Fruit fly (Drosophila melanogaster): ENCODE measurements around the gene Cad87A.

Cad87A gene

dm6 chr3R:11882506-11882953 lies 66.4 kb downstream of the Cad87A start, which contains the start of the genes CG6962 and CG31368 (continued):
- TF ChIP-seq CG2116 (GFP tag; optimal IDR thresholded peaks at IDR 0.05) (peak; percentile 78), B-H2 (GFP tag; optimal IDR thresholded peaks at IDR 0.05) (peak; percentile 81), ranshi (GFP tag; IDR thresholded peaks at IDR 0.05) (peak; percentile 77), jing (GFP tag; optimal IDR thresholded peaks at IDR 0.05) (peak; percentile 60), cas (GFP tag; IDR thresholded peaks at IDR 0.05) (0 out of 2 replicates have a peak, but pooled peaks have one; percentile 46), tap (tag; optimal IDR thresholded peaks at IDR 0.05) (no peak), CG9797 (GFP tag; optimal IDR thresholded peaks at IDR 0.05) (peak; percentile 93), Sox102F (GFP tag; optimal IDR thresholded peaks at IDR 0.05) (peak; percentile 88), Awh (GFP tag; IDR thresholded peaks at IDR 0.05) (peak; percentile 58; the same call in 1 of the 2 replicates), ERR (GFP tag; optimal IDR thresholded peaks at IDR 0.05) (no peak), H15 (GFP tag; IDR thresholded peaks at IDR 0.05) (peak; percentile 75), CG16863 (GFP tag; optimal IDR thresholded peaks at IDR 0.05) (peak; percentile 36), repo (GFP tag; optimal IDR thresholded peaks at IDR 0.05) (peak; percentile 49), Nf-YC (tag; optimal IDR thresholded peaks at IDR 0.05) (no peak), bcd (GFP tag; optimal IDR thresholded peaks at IDR 0.05) (peak; percentile 88), dmrt99B (tag; optimal IDR thresholded peaks at IDR 0.05) (peak; percentile 76), CG10431 (GFP tag; optimal IDR thresholded peaks at IDR 0.05) (peak; percentile 3), chif (GFP tag; optimal IDR thresholded peaks at IDR 0.05) (peak; percentile 4 to 75), CG10274 (GFP tag; optimal IDR thresholded peaks at IDR 0.05) (peak; percentile 25), CG12744 (GFP tag; optimal IDR thresholded peaks at IDR 0.05) (peak; percentile 46), Hr3 (GFP tag; optimal IDR thresholded peaks at IDR 0.05) (peak; percentile 89), CG3407 (GFP tag; optimal IDR thresholded peaks at IDR 0.05) (peak; percentile 53), H2.0 (GFP tag; IDR thresholded peaks at IDR 0.05) (peak; percentile 80), Bdp1 (GFP tag; optimal IDR thresholded peaks at IDR 0.05) (peak; percentile 47), caup (GFP tag; optimal IDR thresholded peaks at IDR 0.05; ENCODE audit: severe bottlenecking) (peak; percentile 70), CG6813 (GFP tag; optimal IDR thresholded peaks at IDR 0.05) (peak; percentile 14), nau (GFP tag; optimal IDR thresholded peaks at IDR 0.05) (no peak), CG6765 (GFP tag; optimal IDR thresholded peaks at IDR 0.05) (peak; percentile 6), Side (GFP tag; optimal IDR thresholded peaks at IDR 0.05) (no peak), zfh2 (GFP tag; optimal IDR thresholded peaks at IDR 0.05) (peak; percentile 71), CG34422 (GFP tag; IDR thresholded peaks at IDR 0.05) (peak; percentile 90), CG11696 (GFP tag; IDR thresholded peaks at IDR 0.05) (peak; percentile 51), dimm (GFP tag; IDR thresholded peaks at IDR 0.05) (no peak), CG10654 (GFP tag; optimal IDR thresholded peaks at IDR 0.05) (peak; percentile 83), CG4730 (GFP tag; IDR thresholded peaks at IDR 0.05) (peak; percentile 63; the same call in 1 of the 2 replicates), Gsc (GFP tag; IDR thresholded peaks at IDR 0.05) (peak; percentile 37; the same call in 1 of the 2 replicates), dmrt11E (tag; optimal IDR thresholded peaks at IDR 0.05) (peak; percentile 86), cwo (GFP tag; optimal IDR thresholded peaks at IDR 0.05) (peak; percentile 39), lmd (GFP tag; IDR thresholded peaks at IDR 0.05) (peak; percentile 82), CG12299 (tag; optimal IDR thresholded peaks at IDR 0.05) (peak; percentile 73), kah (GFP tag; optimal IDR thresholded peaks at IDR 0.05) (peak; percentile 84), CG14667 (GFP tag; IDR thresholded peaks at IDR 0.05) (peak; percentile 67; the same call in 1 of the 2 replicates), Antp (GFP tag; optimal IDR thresholded peaks at IDR 0.05) (peak; percentile 23), CG1024 (GFP tag; IDR thresholded peaks at IDR 0.05) (peak; percentile 80), Dbx (GFP tag; IDR thresholded peaks at IDR 0.05) (peak; percentile 78), unc-4 (GFP tag; IDR thresholded peaks at IDR 0.05; ENCODE audit: partially characterized antibody) (0 out of 2 replicates have a peak, but pooled peaks have one; percentile 20), CG30020 (tag; optimal IDR thresholded peaks at IDR 0.05) (peak; percentile 92), pnt (GFP tag; optimal IDR thresholded peaks at IDR 0.05) (peak; percentile 67), phol (tag; optimal IDR thresholded peaks at IDR 0.05) (peak; percentile 92), sima (GFP tag; optimal IDR thresholded peaks at IDR 0.05) (no peak), Ada2b (GFP tag; IDR thresholded peaks at IDR 0.05) (peak; percentile 82)

Data from whole organism, embryonic.